Fruit fly (Drosophila melanogaster) whole organism, embryonic: Measurements from ENCODE around the gene Kr-h1.

Experiments
- Ada2b ChIP-seq: fragments of 200-800 bp; sonication (Bioruptor generic); IDR thresholded peaks from 2 replicates; pipeline ENCODE4 v1.3.6; 2022; ENCODE audit warnings: missing biosample characterization, missing genetic modification characterization
- Bgb ChIP-seq: fragments of 200-800 bp; sonication (Bioruptor generic); IDR thresholded peaks from 2 replicates; pipeline ENCODE4 v1.3.6; 2022; ENCODE audit warnings: missing biosample characterization, missing genetic modification characterization; ENCODE audit not compliant: partially characterized antibody
- CG10462 ChIP-seq: fragments of 200-800 bp; sonication (Bioruptor generic); optimal IDR thresholded peaks from 2 replicates; lab custom pipeline; 2016; ENCODE audit warnings: missing biosample characterization, missing genetic modification characterization
- CG10543 ChIP-seq: fragments of 200-800 bp; sonication (Bioruptor generic); optimal IDR thresholded peaks from 3 replicates; lab custom pipeline; 2017; ENCODE audit warnings: missing biosample characterization, mild to moderate bottlenecking, missing genetic modification characterization, moderate library complexity
- CG11504 ChIP-seq: fragments of 200-800 bp; sonication (Bioruptor generic); optimal IDR thresholded peaks from 3 replicates; lab custom pipeline; 2019; ENCODE audit warnings: missing biosample characterization, mild to moderate bottlenecking, missing genetic modification characterization, moderate library complexity
- CG14667 ChIP-seq: fragments of 200-800 bp; sonication (Bioruptor generic); IDR thresholded peaks from 2 replicates; pipeline ENCODE4 v1.3.6; 2022; ENCODE audit warnings: missing biosample characterization, missing genetic modification characterization
- CG17568 ChIP-seq: fragments of 200-800 bp; sonication (Bioruptor generic); optimal IDR thresholded peaks from 2 replicates; lab custom pipeline; 2018; ENCODE audit warnings: missing biosample characterization, mild to moderate bottlenecking, missing genetic modification characterization, moderate library complexity
- CG18262 ChIP-seq: fragments of 200-800 bp; optimal IDR thresholded peaks from 3 replicates; lab custom pipeline; 2019; ENCODE audit warnings: missing biosample characterization, mild to moderate bottlenecking, missing genetic modification characterization, moderate library complexity
- CG18764 ChIP-seq: fragments of 200-800 bp; sonication (Bioruptor generic); optimal IDR thresholded peaks from 3 replicates; lab custom pipeline; 2016; ENCODE audit warnings: missing biosample characterization, missing genetic modification characterization
- CG2678 ChIP-seq: fragments of 200-800 bp; sonication (Bioruptor generic); optimal IDR thresholded peaks from 3 replicates; lab custom pipeline; 2019; ENCODE audit warnings: missing biosample characterization, mild to moderate bottlenecking, missing genetic modification characterization, moderate library complexity
- CG31441 ChIP-seq: fragments of 200-800 bp; sonication (Bioruptor generic); IDR thresholded peaks from 2 replicates; pipeline ENCODE4 v1.3.6; 2022; ENCODE audit warnings: missing biosample characterization, missing genetic modification characterization
- CG3281 ChIP-seq: fragments of 200-800 bp; sonication (Bioruptor generic); optimal IDR thresholded peaks from 3 replicates; lab custom pipeline; 2017; ENCODE audit warnings: missing biosample characterization, mild to moderate bottlenecking, missing genetic modification characterization
- CG3407 ChIP-seq: fragments of 200-800 bp; sonication (Bioruptor generic); optimal IDR thresholded peaks from 2 replicates; lab custom pipeline; 2018; ENCODE audit warnings: missing biosample characterization, mild to moderate bottlenecking, missing genetic modification characterization
- CG4730 ChIP-seq: fragments of 200-800 bp; sonication (Bioruptor generic); IDR thresholded peaks from 2 replicates; pipeline ENCODE4 v1.3.6; 2022; ENCODE audit warnings: missing biosample characterization, missing genetic modification characterization
- CG5180 ChIP-seq: fragments of 200-800 bp; sonication (Bioruptor generic); optimal IDR thresholded peaks from 3 replicates; lab custom pipeline; 2017; ENCODE audit warnings: missing biosample characterization, missing genetic modification characterization, mild to moderate bottlenecking, moderate library complexity, missing genetic modification reagents
- CG6813 ChIP-seq: fragments of 200-800 bp; sonication (Bioruptor generic); optimal IDR thresholded peaks from 2 replicates; lab custom pipeline; 2017; ENCODE audit warnings: missing biosample characterization, missing genetic modification characterization, mild to moderate bottlenecking, moderate library complexity, missing genetic modification reagents
- CG7745 ChIP-seq: fragments of 200-800 bp; sonication (Bioruptor generic); optimal IDR thresholded peaks from 2 replicates; lab custom pipeline; 2018; ENCODE audit warnings: missing biosample characterization, mild to moderate bottlenecking, missing genetic modification characterization, moderate library complexity
- CG7963 ChIP-seq: fragments of 200-800 bp; sonication (Bioruptor generic); IDR thresholded peaks from 3 replicates; pipeline ENCODE4 v1.3.6; 2022; ENCODE audit warnings: missing biosample characterization, missing genetic modification characterization; ENCODE audit not compliant: partially characterized antibody
- D19B ChIP-seq: fragments of 200-800 bp; sonication (Bioruptor generic); optimal IDR thresholded peaks from 2 replicates; lab custom pipeline; 2017; ENCODE audit warnings: missing biosample characterization, mild to moderate bottlenecking, missing genetic modification characterization
- Dad ChIP-seq: fragments of 200-800 bp; sonication (Bioruptor generic); optimal IDR thresholded peaks from 3 replicates; lab custom pipeline; 2016; ENCODE audit warnings: missing biosample characterization, missing genetic modification characterization
- Dbx ChIP-seq: fragments of 200-800 bp; sonication (Bioruptor generic); IDR thresholded peaks from 3 replicates; pipeline ENCODE4 v1.3.6; 2022; ENCODE audit warnings: missing biosample characterization, missing genetic modification characterization
- Doc3 ChIP-seq: fragments of 200-800 bp; sonication (Bioruptor generic); IDR thresholded peaks from 3 replicates; pipeline ENCODE4 v1.3.6; 2022; ENCODE audit warnings: missing biosample characterization, missing genetic modification characterization; ENCODE audit not compliant: partially characterized antibody
- Fer1 ChIP-seq: fragments of 200-800 bp; sonication (Bioruptor generic); optimal IDR thresholded peaks from 2 replicates; lab custom pipeline; 2017; ENCODE audit warnings: missing biosample characterization, mild to moderate bottlenecking, missing genetic modification characterization
- Gsc ChIP-seq: fragments of 200-800 bp; sonication (Bioruptor generic); IDR thresholded peaks from 2 replicates; pipeline ENCODE4 v1.3.6; 2022; ENCODE audit warnings: missing biosample characterization, missing genetic modification characterization
- Hey ChIP-seq: fragments of 200-800 bp; sonication (Bioruptor generic); optimal IDR thresholded peaks from 3 replicates; lab custom pipeline; 2018; ENCODE audit warnings: missing biosample characterization, mild to moderate bottlenecking, missing genetic modification characterization
- Meics ChIP-seq: fragments of 200-800 bp; sonication (Bioruptor generic); optimal IDR thresholded peaks from 2 replicates; lab custom pipeline; 2017; ENCODE audit warnings: missing biosample characterization, mild to moderate bottlenecking, missing genetic modification characterization
- Mrtf ChIP-seq: fragments of 200-800 bp; sonication (Bioruptor generic); IDR thresholded peaks from 3 replicates; pipeline ENCODE4 v1.3.6; 2022; ENCODE audit warnings: missing biosample characterization, missing genetic modification characterization
- Opbp ChIP-seq: fragments of 200-800 bp; sonication (Bioruptor generic); IDR thresholded peaks from 3 replicates; pipeline ENCODE4 v1.3.6; 2022; ENCODE audit warnings: missing biosample characterization, missing genetic modification characterization; ENCODE audit not compliant: partially characterized antibody
- PHDP ChIP-seq: fragments of 200-800 bp; sonication (Bioruptor generic); optimal IDR thresholded peaks from 3 replicates; lab custom pipeline; 2018; ENCODE audit warnings: missing biosample characterization, mild to moderate bottlenecking, missing genetic modification characterization, moderate library complexity
- Spps ChIP-seq: fragments of 200-800 bp; sonication (Bioruptor generic); optimal IDR thresholded peaks from 2 replicates; lab custom pipeline; 2018; ENCODE audit warnings: missing biosample characterization, mild to moderate bottlenecking, missing genetic modification characterization
- TFAM ChIP-seq: fragments of 200-800 bp; sonication (Bioruptor generic); optimal IDR thresholded peaks from 2 replicates; lab custom pipeline; 2017; ENCODE audit warnings: missing biosample characterization, missing genetic modification characterization, inconsistent platforms
- YL-1 ChIP-seq: fragments of 200-800 bp; sonication (Bioruptor generic); optimal IDR thresholded peaks from 3 replicates; lab custom pipeline; 2017; ENCODE audit warnings: missing biosample characterization, mild to moderate bottlenecking, missing genetic modification characterization
- bcd ChIP-seq: fragments of 200-800 bp; sonication (Bioruptor generic); optimal IDR thresholded peaks from 2 replicates; lab custom pipeline; 2017; ENCODE audit warnings: missing biosample characterization, mild to moderate bottlenecking, missing genetic modification characterization
- cato ChIP-seq: fragments of 200-800 bp; sonication (Bioruptor generic); optimal IDR thresholded peaks from 2 replicates; lab custom pipeline; 2016; ENCODE audit warnings: missing biosample characterization, missing genetic modification characterization, borderline replicate concordance
- crc ChIP-seq: fragments of 200-800 bp; sonication (Bioruptor generic); optimal IDR thresholded peaks from 2 replicates; lab custom pipeline; 2016; ENCODE audit warnings: missing biosample characterization, missing genetic modification characterization
- emc ChIP-seq: fragments of 200-800 bp; sonication (Bioruptor generic); optimal IDR thresholded peaks from 2 replicates; lab custom pipeline; 2016; ENCODE audit warnings: missing biosample characterization, missing genetic modification characterization
- ems ChIP-seq: fragments of 200-800 bp; sonication (Bioruptor generic); optimal IDR thresholded peaks from 3 replicates; lab custom pipeline; 2016; ENCODE audit warnings: missing biosample characterization, missing genetic modification characterization
- fd102C ChIP-seq: fragments of 200-800 bp; sonication (Bioruptor generic); optimal IDR thresholded peaks from 2 replicates; lab custom pipeline; 2018; ENCODE audit warnings: missing biosample characterization, mild to moderate bottlenecking, missing genetic modification characterization, moderate library complexity
- fu2 ChIP-seq: fragments of 200-800 bp; sonication (Bioruptor generic); optimal IDR thresholded peaks from 2 replicates; lab custom pipeline; 2016; ENCODE audit warnings: missing biosample characterization, missing genetic modification characterization
- gcm ChIP-seq: fragments of 200-800 bp; sonication (Bioruptor generic); optimal IDR thresholded peaks from 2 replicates; lab custom pipeline; 2019; ENCODE audit warnings: missing biosample characterization, mild to moderate bottlenecking, missing genetic modification characterization, moderate library complexity
- hth ChIP-seq: fragments of >200 bp; optimal IDR thresholded peaks from 2 replicates; lab custom pipeline; 2017; ENCODE audit warnings: inconsistent platforms
- ind ChIP-seq: fragments of 200-800 bp; sonication (Bioruptor generic); optimal IDR thresholded peaks from 3 replicates; lab custom pipeline; 2016; ENCODE audit warnings: missing biosample characterization, missing genetic modification characterization
- kay ChIP-seq: fragments of 200-800 bp; sonication (Bioruptor generic); optimal IDR thresholded peaks from 2 replicates; lab custom pipeline; 2016; ENCODE audit warnings: missing biosample characterization, missing genetic modification characterization
- kni ChIP-seq: fragments of 200-800 bp; sonication (Bioruptor generic); optimal IDR thresholded peaks from 3 replicates; lab custom pipeline; 2017; ENCODE audit warnings: mild to moderate bottlenecking, missing biosample characterization, missing genetic modification reagents, missing genetic modification characterization
- odd ChIP-seq: fragments of 200-800 bp; sonication (Bioruptor generic); optimal IDR thresholded peaks from 2 replicates; lab custom pipeline; 2017; ENCODE audit warnings: missing biosample characterization, mild to moderate bottlenecking, missing genetic modification characterization
- pita ChIP-seq: fragments of 200-800 bp; sonication (Bioruptor generic); optimal IDR thresholded peaks from 2 replicates; lab custom pipeline; 2017; ENCODE audit warnings: missing biosample characterization, mild to moderate bottlenecking, missing genetic modification characterization
- row ChIP-seq: fragments of 200-800 bp; sonication (Bioruptor generic); IDR thresholded peaks from 3 replicates; pipeline ENCODE4 v1.3.6; 2022; ENCODE audit warnings: missing biosample characterization, missing genetic modification characterization
- slou ChIP-seq: fragments of 200-800 bp; sonication (Bioruptor generic); optimal IDR thresholded peaks from 3 replicates; lab custom pipeline; 2016; ENCODE audit warnings: missing biosample characterization, missing genetic modification characterization
- tgo ChIP-seq: fragments of 200-800 bp; sonication (Bioruptor generic); IDR thresholded peaks from 3 replicates; pipeline ENCODE4 v1.3.6; 2022; ENCODE audit warnings: missing biosample characterization, missing genetic modification characterization
- tup ChIP-seq: fragments of 200-800 bp; sonication (Bioruptor generic); optimal IDR thresholded peaks from 2 replicates; lab custom pipeline; 2016; ENCODE audit warnings: missing biosample characterization, mild to moderate bottlenecking, missing genetic modification characterization, moderate library complexity
- unc-4 ChIP-seq: fragments of 200-800 bp; sonication (Bioruptor generic); IDR thresholded peaks from 2 replicates; pipeline ENCODE4 v1.3.6; 2022; ENCODE audit warnings: missing biosample characterization, missing genetic modification characterization; ENCODE audit not compliant: partially characterized antibody

The Kr-h1 gene

DNA sequence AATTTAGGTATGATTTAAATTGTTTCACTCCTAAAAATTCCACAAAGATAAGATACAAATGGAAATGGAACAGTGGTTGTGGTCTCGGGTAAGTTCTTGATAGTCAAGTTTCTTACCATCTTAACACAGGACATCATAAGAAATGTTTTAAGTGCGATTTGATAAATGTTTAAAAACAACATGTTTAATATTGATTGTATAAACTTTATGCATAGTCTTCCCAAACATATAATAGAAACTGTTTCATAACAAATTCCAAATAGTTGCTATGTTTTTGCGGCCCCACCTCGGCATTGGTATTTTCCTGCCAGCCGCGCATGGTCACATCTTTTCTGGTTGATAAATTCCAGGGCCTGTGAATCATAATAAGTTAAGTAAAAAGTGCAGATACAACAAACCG lies 42.4 kb downstream of the Kr-h1 start, which contains the start of gene Arpc4 (continued):
- peak; percentile 25 for TF ChIP-seq crc (GFP tag; lab: Kevin White, UChicago)
- no peak for TF ChIP-seq CG3407 (GFP tag; lab: Kevin White, UChicago)
- peak; percentile 7 for TF ChIP-seq Dad
- no peak; the same call in 1 of the 2 replicates for TF ChIP-seq CG31441
- peak; percentile 57 for TF ChIP-seq kay (GFP tag; lab: Kevin White, UChicago)
- TF ChIP-seq CG4730 (GFP tag; lab: Robert Waterston, UW), result peak; percentile 49
- no peak for TF ChIP-seq CG10543 (GFP tag; lab: Kevin White, UChicago)
- no peak for TF ChIP-seq CG17568
- no peak for TF ChIP-seq Hey (tag; lab: Kevin White, UChicago)
- peak; percentile 50 for TF ChIP-seq ind (GFP tag; lab: Kevin White, UChicago)
- TF ChIP-seq Ada2b, result peak; percentile 84
- no peak for TF ChIP-seq bcd (GFP tag; lab: Kevin White, UChicago)
- peak; percentile 39; the same call in 1 of the 2 replicates for TF ChIP-seq CG14667 (GFP tag; lab: Robert Waterston, UW)
- no peak for TF ChIP-seq Meics (GFP tag; lab: Kevin White, UChicago)
- TF ChIP-seq emc (GFP tag; lab: Kevin White, UChicago), result no peak
- TF ChIP-seq gcm (GFP tag; lab: Kevin White, UChicago), result no peak
- TF ChIP-seq CG2678 (tag; lab: Kevin White, UChicago), result no peak
- peak; percentile 59; the same call in 1 of the 3 replicates for TF ChIP-seq Mrtf (GFP tag; lab: Robert Waterston, UW)
- no peak for TF ChIP-seq CG3281 (GFP tag; lab: Kevin White, UChicago)
- no peak for TF ChIP-seq CG10462 (GFP tag; lab: Kevin White, UChicago)
- TF ChIP-seq unc-4 (GFP tag; lab: Robert Waterston, UW), result no peak
- no peak for TF ChIP-seq fd102C (GFP tag; lab: Kevin White, UChicago)
- peak; percentile 44 for TF ChIP-seq YL-1 (GFP tag; lab: Kevin White, UChicago)
- no peak for TF ChIP-seq kni
- no peak for TF ChIP-seq hth
- no peak for TF ChIP-seq CG7745
- TF ChIP-seq Bgb, result no peak
- no peak for TF ChIP-seq CG5180 (GFP tag; lab: Kevin White, UChicago)
- TF ChIP-seq TFAM (GFP tag; lab: Kevin White, UChicago), result no peak
- no peak for TF ChIP-seq Doc3
- TF ChIP-seq cato (GFP tag; lab: Kevin White, UChicago), result peak; percentile 4
- TF ChIP-seq row (GFP tag; lab: Robert Waterston, UW), result peak; percentile 82
- no peak for TF ChIP-seq CG7963 (GFP tag; lab: Robert Waterston, UW)
- TF ChIP-seq Dbx (GFP tag; lab: Robert Waterston, UW), result peak; percentile 77
- no peak for TF ChIP-seq Gsc (GFP tag; lab: Robert Waterston, UW)
- peak; percentile 27 for TF ChIP-seq Spps (tag; lab: Kevin White, UChicago)
- TF ChIP-seq ems (GFP tag; lab: Kevin White, UChicago), result peak; percentile 3
- no peak for TF ChIP-seq CG6813
- no peak for TF ChIP-seq odd (GFP tag; lab: Kevin White, UChicago)
- TF ChIP-seq slou (GFP tag; lab: Kevin White, UChicago), result peak; percentile 8
- no peak for TF ChIP-seq Fer1 (GFP tag; lab: Kevin White, UChicago)
- TF ChIP-seq PHDP (tag; lab: Kevin White, UChicago), result no peak
- TF ChIP-seq CG18262 (tag; lab: Kevin White, UChicago), result no peak
- peak; percentile 17 for TF ChIP-seq CG18764 (GFP tag; lab: Kevin White, UChicago)
- no peak for TF ChIP-seq tup (GFP tag; lab: Kevin White, UChicago)
- no peak for TF ChIP-seq Opbp (GFP tag; lab: Robert Waterston, UW)
- TF ChIP-seq pita, result peak; percentile 59
- peak; percentile 50 for TF ChIP-seq fu2 (GFP tag; lab: Kevin White, UChicago)
- TF ChIP-seq tgo (GFP tag; lab: Robert Waterston, UW), result peak; percentile 74; the same call in 2 of the 3 replicates
- no peak for TF ChIP-seq D19B (GFP tag; lab: Kevin White, UChicago)
- no peak for TF ChIP-seq CG11504
